Worm (Caenorhabditis elegans): ENCODE measurements around the gene E02C12.10.

ce11 chrV:9326903-9327302 is 51.3 kb downstream of the E02C12.10 start:
- no peak for TF ChIP-seq sox-4 (tag; optimal IDR thresholded peaks at IDR 0.05)
- TF ChIP-seq pha-4 (tag; optimal IDR thresholded peaks at IDR 0.05) = no peak
